Worm (Caenorhabditis elegans): Measurements from ENCODE around the gene dhs-17.
A peak's percentile ranks its signal among the peaks of the same experiment; 100 is the strongest.

dhs-17 gene

DNA sequence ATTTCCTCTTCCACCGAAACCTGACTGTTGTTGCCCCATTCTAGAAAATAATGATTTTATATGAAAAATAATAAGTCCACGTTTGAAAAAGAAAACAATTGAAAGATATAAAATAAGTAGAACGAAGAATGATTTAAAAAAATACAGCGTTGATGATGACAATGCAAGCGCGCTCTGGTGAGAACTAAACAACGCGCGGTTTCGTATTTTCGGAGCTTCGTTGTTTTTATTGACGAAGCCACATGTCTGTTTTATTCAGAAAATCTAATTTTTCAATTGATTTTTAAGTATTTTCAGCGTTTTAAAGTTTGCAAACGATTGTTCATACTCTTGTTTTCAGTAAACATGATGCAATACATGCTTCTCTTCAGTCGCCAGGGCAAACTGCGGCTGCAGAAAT, 17.0 kb downstream of the dhs-17 start, which contains the start of the genes rpt-2 and aps-1 (continued):
- TF ChIP-seq sem-4 (tag; optimal IDR thresholded peaks at IDR 0.05) (peak; percentile 84), sma-3 (GFP tag; optimal IDR thresholded peaks at IDR 0.05) (peak; percentile 83), nhr-77 (tag; optimal IDR thresholded peaks at IDR 0.05) (no peak), ceh-82 (tag; optimal IDR thresholded peaks at IDR 0.05) (no peak), peb-1 (tag; optimal IDR thresholded peaks at IDR 0.05) (no peak)

DNA sequence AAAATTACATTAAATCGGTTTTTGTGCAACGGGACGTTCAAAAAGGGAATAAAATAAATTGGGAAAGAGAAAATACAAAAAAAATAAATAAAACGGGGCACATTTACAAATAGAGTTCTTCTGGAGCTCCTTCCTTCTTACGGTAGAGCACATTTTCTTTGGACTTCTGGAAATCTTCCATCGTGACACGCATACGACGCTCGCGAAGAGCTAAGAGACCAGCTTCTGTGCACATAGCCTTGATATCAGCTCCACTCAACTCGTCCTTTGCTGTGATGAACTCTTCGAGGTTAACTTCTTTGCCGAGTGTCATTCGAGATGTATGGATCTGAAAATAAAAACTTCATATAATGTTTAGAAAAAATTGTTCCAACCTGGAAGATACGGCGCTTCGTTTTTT, 18.5 kb downstream of the dhs-17 start:
- TF ChIP-seq nhr-6 (tag; optimal IDR thresholded peaks at IDR 0.05) (no peak), aly-2 (tag; optimal IDR thresholded peaks at IDR 0.05) (no peak), mbf-1 (tag; optimal IDR thresholded peaks at IDR 0.05) (no peak), F13H6.1 (tag; optimal IDR thresholded peaks at IDR 0.05) (no peak), lin-11 (tag; optimal IDR thresholded peaks at IDR 0.05) (no peak), C34F6.9 (tag; optimal IDR thresholded peaks at IDR 0.05) (no peak), skn-1 (tag; optimal IDR thresholded peaks at IDR 0.05) (no peak), nhr-21 (tag; optimal IDR thresholded peaks at IDR 0.05) (no peak), sem-4 (tag; optimal IDR thresholded peaks at IDR 0.05) (no peak), ceh-82 (tag; optimal IDR thresholded peaks at IDR 0.05) (no peak), nhr-129 (tag; optimal IDR thresholded peaks at IDR 0.05) (no peak)

DNA sequence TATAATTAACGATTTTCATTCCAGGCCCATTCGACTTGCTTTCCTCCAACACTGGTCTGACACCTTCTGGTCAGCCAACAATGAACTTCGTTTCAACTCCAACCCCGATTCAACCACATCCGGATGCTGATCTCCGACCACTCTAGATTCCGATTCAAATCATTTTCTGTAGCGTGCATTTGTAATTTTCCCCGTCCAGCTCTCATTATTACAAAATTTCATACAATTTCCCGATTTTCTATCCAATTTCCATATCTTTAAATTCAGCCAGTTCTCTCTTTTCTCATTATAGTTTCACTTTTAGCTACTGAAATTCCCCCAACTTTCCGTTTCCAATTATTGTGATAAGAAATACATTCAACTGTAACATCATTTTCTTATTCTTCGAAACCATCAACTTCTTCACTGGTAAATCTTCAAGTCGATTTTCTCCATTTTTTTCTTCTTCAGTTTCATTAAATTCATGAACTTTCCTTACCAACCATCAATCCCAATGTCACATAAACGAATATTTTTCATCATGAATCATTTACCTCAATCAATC, 19.0 kb downstream of the dhs-17 start:
- TF ChIP-seq dmd-4 (tag; optimal IDR thresholded peaks at IDR 0.05): no peak
- no peak for TF ChIP-seq nhr-10 (tag; optimal IDR thresholded peaks at IDR 0.05)
- TF ChIP-seq lin-11 (tag; optimal IDR thresholded peaks at IDR 0.05): no peak
- TF ChIP-seq ceh-82 (tag; optimal IDR thresholded peaks at IDR 0.05): no peak
- no peak for TF ChIP-seq lin-39 (tag; optimal IDR thresholded peaks at IDR 0.05)
- no peak for TF ChIP-seq mab-5 (tag; optimal IDR thresholded peaks at IDR 0.05)
- TF ChIP-seq nhr-25 (tag; optimal IDR thresholded peaks at IDR 0.05): no peak
- no peak for TF ChIP-seq aly-2 (tag; optimal IDR thresholded peaks at IDR 0.05)
- TF ChIP-seq unc-62 (GFP tag; optimal IDR thresholded peaks at IDR 0.05): no peak
- TF ChIP-seq egl-27 (tag; optimal IDR thresholded peaks at IDR 0.05): no peak
- no peak for TF ChIP-seq nhr-12 (tag; optimal IDR thresholded peaks at IDR 0.05)

DNA sequence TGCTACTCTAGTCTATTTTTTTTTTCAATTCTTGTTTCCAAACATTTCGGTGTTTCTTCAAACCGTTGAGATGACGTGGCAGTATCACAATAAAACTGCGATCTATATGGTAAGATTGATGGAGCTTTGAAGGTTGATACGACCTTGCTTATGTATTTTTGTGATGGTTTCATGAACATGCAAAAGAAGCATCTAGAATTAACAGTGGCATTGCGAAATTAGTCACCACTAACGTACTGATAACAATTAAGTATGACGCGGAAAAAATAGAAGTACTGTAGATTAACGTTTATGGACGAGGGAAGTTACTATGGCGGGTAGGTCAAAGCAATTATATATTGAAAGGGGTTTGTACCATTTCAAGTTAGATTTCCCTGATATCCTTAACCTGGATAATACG, 22.2 kb downstream of the dhs-17 start:
- TF ChIP-seq mab-5 (tag; optimal IDR thresholded peaks at IDR 0.05) (no peak), alr-1 (tag; optimal IDR thresholded peaks at IDR 0.05) (no peak), mbf-1 (tag; optimal IDR thresholded peaks at IDR 0.05) (no peak), sma-3 (GFP tag; optimal IDR thresholded peaks at IDR 0.05) (peak; percentile 11), nhr-237 (tag; optimal IDR thresholded peaks at IDR 0.05) (no peak), aly-2 (tag; optimal IDR thresholded peaks at IDR 0.05) (no peak), nhr-12 (tag; optimal IDR thresholded peaks at IDR 0.05) (no peak)

DNA sequence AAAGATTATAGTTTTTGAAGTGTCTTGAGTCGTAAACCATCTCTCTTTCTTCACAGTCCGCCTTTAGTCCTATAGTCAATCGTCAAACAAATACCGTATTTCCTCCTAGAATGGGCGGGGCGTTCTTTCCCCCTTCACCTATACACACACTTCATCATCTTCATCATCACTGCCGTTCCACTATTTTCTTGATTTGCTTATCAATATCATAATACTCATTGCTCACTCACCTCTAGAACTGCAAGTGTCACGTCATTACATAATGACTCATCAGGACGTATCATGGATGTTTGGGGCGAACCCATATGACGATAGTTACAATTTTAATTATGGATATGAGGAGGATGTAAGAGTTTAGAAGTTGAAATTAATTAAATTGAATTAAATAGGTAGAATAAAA, 24.0 kb downstream of the dhs-17 start:
- TF ChIP-seq lsy-2 (tag; optimal IDR thresholded peaks at IDR 0.05): no peak

DNA sequence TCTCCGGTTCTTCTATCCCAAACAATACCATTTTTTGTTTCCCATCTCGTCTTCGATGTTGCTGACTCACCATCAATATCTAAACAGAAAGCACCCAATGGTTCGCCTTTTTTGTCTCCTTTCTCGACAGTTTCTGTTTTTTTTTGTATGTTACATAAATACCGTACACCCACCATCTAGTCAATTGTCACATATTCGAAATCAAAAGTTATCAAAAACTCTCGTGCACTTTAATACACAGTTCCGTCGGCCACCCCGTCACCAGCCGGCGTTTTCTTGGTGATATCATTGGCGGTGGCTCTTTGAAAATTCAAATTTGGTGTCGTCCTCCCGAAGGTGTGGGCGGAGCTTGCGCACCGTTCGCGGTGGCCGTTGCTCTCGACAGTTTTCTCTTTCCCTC, 26.7 kb downstream of the dhs-17 start:
- no peak for TF ChIP-seq elt-3 (tag; optimal IDR thresholded peaks at IDR 0.05)

DNA sequence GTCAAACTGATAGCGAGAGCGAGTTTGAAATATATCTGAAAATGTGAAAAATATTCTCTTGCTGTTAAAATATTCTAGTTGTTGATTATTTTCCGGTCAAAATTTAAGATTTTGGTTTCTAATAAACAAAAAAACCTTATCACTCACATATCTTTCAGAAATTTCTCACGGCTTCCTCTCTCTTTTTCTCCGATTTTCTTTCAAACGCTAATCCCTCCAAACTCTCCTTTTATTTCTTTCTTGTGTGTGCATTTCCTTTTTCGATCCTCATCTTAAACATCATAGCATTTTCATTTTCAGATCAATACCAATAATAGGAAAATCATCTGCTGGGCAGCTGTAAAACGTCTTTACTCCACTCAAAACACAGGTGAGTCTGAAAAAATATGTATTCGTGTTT, 31.3 kb downstream of the dhs-17 start, which contains the start of gene fos-1:
fos-1 (plus strand) TSS at position 301 of the 400 bp plus-strand sequence.
- no peak for TF ChIP-seq unc-55 (GFP tag; optimal IDR thresholded peaks at IDR 0.05)
- TF ChIP-seq ZK546.5 (tag; optimal IDR thresholded peaks at IDR 0.05): no peak
- TF ChIP-seq nhr-237 (tag; optimal IDR thresholded peaks at IDR 0.05): no peak
- no peak for TF ChIP-seq ceh-16 (tag; optimal IDR thresholded peaks at IDR 0.05)
- no peak for TF ChIP-seq nhr-6 (tag; optimal IDR thresholded peaks at IDR 0.05)
- no peak for TF ChIP-seq ztf-4 (tag; optimal IDR thresholded peaks at IDR 0.05)
- TF ChIP-seq aly-2 (tag; optimal IDR thresholded peaks at IDR 0.05): no peak
- TF ChIP-seq R02D3.7 (tag; optimal IDR thresholded peaks at IDR 0.05): no peak
- TF ChIP-seq nhr-10 (tag; optimal IDR thresholded peaks at IDR 0.05): no peak
- TF ChIP-seq nhr-129 (tag; optimal IDR thresholded peaks at IDR 0.05): no peak
- no peak for TF ChIP-seq nhr-21 (tag; optimal IDR thresholded peaks at IDR 0.05)
- no peak for TF ChIP-seq elt-1 (tag; optimal IDR thresholded peaks at IDR 0.05)
- TF ChIP-seq nhr-77 (tag; optimal IDR thresholded peaks at IDR 0.05): no peak
- TF ChIP-seq zag-1 (tag; optimal IDR thresholded peaks at IDR 0.05): no peak
- TF ChIP-seq nhr-25 (tag; optimal IDR thresholded peaks at IDR 0.05): no peak
- TF ChIP-seq snpc-4 (tag; optimal IDR thresholded peaks at IDR 0.05): no peak
- TF ChIP-seq unc-62 (GFP tag; optimal IDR thresholded peaks at IDR 0.05): no peak
- no peak for TF ChIP-seq peb-1 (tag; optimal IDR thresholded peaks at IDR 0.05)
- TF ChIP-seq lsy-2 (tag; optimal IDR thresholded peaks at IDR 0.05): no peak
- no peak for TF ChIP-seq mbf-1 (tag; optimal IDR thresholded peaks at IDR 0.05)
